Worm (Caenorhabditis elegans): Measurements from ENCODE around the gene F28C1.3.

ce11 chrV:12477139-12477538, 8.7 kb downstream of the F28C1.3 start:
- TF ChIP-seq ama-1 (optimal IDR thresholded peaks at IDR 0.05) (no peak), ama-1 (GFP tag; optimal IDR thresholded peaks at IDR 0.05) (no peak), tbx-9 (tag; optimal IDR thresholded peaks at IDR 0.05; ENCODE audit: borderline replicate concordance) (no peak), him-1 (tag; optimal IDR thresholded peaks at IDR 0.05) (no peak), B0336.3 (GFP tag; IDR thresholded peaks at IDR 0.05) (no peak)
